Worm (Caenorhabditis elegans): ENCODE measurements around the gene F08H9.3.

Gene F08H9.3

DNA sequence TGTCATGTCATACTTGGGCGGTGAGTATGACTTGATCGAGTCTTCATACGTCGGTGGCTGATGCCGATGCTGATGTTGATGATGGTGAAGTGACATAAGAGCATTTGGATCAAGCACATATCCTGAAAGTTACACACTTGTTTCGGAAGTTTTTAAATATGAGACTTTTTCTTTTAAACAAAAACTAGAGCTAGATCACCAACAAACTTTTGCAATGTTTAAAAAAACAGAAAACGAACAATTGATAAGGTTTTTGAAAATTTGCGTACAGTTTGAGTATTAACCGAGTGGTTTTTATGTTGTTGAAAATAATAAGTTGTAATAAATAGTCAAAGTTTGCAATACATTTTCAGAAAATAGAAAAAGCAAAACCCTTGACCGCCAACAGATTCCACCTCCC, 21.4 kb upstream of the F08H9.3 start, which contains the start of gene R02D5.4:
Gene R02D5.4 (minus strand): TSS at position 101 of the 400 bp plus-strand sequence.
- no peak for TF ChIP-seq ttx-3 (tag; optimal IDR thresholded peaks at IDR 0.05)
- no peak for TF ChIP-seq pax-1 (tag; optimal IDR thresholded peaks at IDR 0.05)
- no peak for TF ChIP-seq unc-42 (tag; optimal IDR thresholded peaks at IDR 0.05)

DNA sequence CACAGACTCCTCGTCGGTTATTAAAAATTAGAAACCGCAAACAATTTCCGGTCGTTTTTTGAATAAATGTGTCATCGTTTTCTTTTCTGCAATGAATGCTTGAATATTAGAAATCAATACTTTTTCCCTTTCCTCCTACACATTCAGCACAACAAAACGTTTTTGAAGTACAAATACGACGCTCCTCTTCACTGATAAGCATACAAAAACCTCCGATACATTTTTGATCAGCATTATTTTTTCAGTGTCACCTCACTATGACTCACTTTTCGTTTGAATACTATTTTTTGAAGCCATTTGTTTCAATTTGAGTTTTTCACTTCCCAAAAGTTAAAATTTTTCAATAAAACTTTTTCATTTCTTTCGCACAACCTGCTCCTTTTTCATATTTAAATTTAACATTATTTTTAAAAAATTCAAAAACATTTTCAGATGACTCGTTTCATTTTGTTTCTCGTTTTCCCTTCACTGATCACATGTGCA, 19.6 kb upstream of the F08H9.3 start, which contains the start of gene R02D5.3:
Gene R02D5.3 (plus strand): TSS at position 433 of the 483 bp plus-strand sequence.
- TF ChIP-seq hlh-15 (tag; optimal IDR thresholded peaks at IDR 0.05) (no peak), sox-4 (tag; optimal IDR thresholded peaks at IDR 0.05) (no peak), fkh-10 (GFP tag; optimal IDR thresholded peaks at IDR 0.05) (no peak), fax-1 (tag; optimal IDR thresholded peaks at IDR 0.05) (no peak), ama-1 (optimal IDR thresholded peaks at IDR 0.05) (no peak), lim-6 (tag; optimal IDR thresholded peaks at IDR 0.05) (no peak), ceh-22 (tag; optimal IDR thresholded peaks at IDR 0.05) (no peak), ceh-45 (GFP tag; IDR thresholded peaks at IDR 0.05) (no peak), ref-2 (tag; optimal IDR thresholded peaks at IDR 0.05) (no peak), T23F11.4 (GFP tag; optimal IDR thresholded peaks at IDR 0.05) (no peak), sox-2 (GFP tag; IDR thresholded peaks at IDR 0.05) (no peak), pha-2 (tag; optimal IDR thresholded peaks at IDR 0.05) (no peak), hlh-13 (GFP tag; optimal IDR thresholded peaks at IDR 0.05) (no peak)

DNA sequence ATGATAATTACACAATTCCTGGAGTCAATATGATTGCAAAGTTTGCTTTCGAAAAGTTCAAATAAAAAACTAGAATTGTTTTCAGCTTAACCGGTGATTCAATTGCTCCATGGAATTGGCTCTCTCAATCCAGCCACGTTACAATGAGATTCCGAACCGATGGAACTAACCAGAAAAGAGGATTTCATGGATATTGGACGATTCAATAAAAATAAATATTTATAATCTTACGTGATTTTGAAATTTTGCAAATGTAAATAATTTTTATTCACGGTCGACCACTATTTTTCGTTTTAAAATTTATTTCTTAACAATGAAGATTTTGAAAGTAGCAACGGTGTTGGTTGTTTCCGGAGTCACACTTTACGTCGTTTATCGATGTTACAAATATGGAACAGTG, 18.8 kb upstream of the F08H9.3 start, which contains the start of gene R02D5.10:
Gene R02D5.10 (plus strand): TSS at position 301 of the 400 bp plus-strand sequence.
- TF ChIP-seq elt-4 (tag; optimal IDR thresholded peaks at IDR 0.05) (no peak), fkh-6 (tag; optimal IDR thresholded peaks at IDR 0.05) (no peak), F13H6.1 (tag; optimal IDR thresholded peaks at IDR 0.05) (no peak), C08G9.2 (tag; optimal IDR thresholded peaks at IDR 0.05) (no peak), ceh-18 (tag; optimal IDR thresholded peaks at IDR 0.05) (no peak), pha-4 (tag; optimal IDR thresholded peaks at IDR 0.05) (no peak), ceh-6 (GFP tag; optimal IDR thresholded peaks at IDR 0.05) (no peak), unc-3 (GFP tag; conservative IDR thresholded peaks at IDR 0.05) (no peak), unc-3 (tag; optimal IDR thresholded peaks at IDR 0.05) (no peak), ttx-3 (tag; optimal IDR thresholded peaks at IDR 0.05) (no peak), hlh-8 (tag; optimal IDR thresholded peaks at IDR 0.05) (no peak)

- TF ChIP-seq ahr-1 (tag; optimal IDR thresholded peaks at IDR 0.05) (no peak), gmeb-2 (tag; optimal IDR thresholded peaks at IDR 0.05) (no peak), eyg-1 (tag; optimal IDR thresholded peaks at IDR 0.05) (no peak), pax-1 (tag; optimal IDR thresholded peaks at IDR 0.05) (no peak), pqm-1 (tag; optimal IDR thresholded peaks at IDR 0.05) (no peak), nhr-11 (tag; optimal IDR thresholded peaks at IDR 0.05) (no peak), pros-1 (tag; optimal IDR thresholded peaks at IDR 0.05) (no peak), ztf-16 (tag; optimal IDR thresholded peaks at IDR 0.05) (no peak), zip-5 (tag; optimal IDR thresholded peaks at IDR 0.05) (no peak)
These were observed 18.3 kb upstream of the F08H9.3 start, which contains the start of gene R02D5.7 for ce11 chrV:14481401-14481800. R02D5.7 (minus strand) TSS chrV:14481501.

ce11 chrV:14480533-14480932, 17.4 kb upstream of the F08H9.3 start:
- TF ChIP-seq pha-4 (tag; optimal IDR thresholded peaks at IDR 0.05) = no peak
- no peak for TF ChIP-seq tbx-2 (tag; optimal IDR thresholded peaks at IDR 0.05)
- no peak for TF ChIP-seq eyg-1 (tag; optimal IDR thresholded peaks at IDR 0.05)
- TF ChIP-seq gmeb-2 (tag; optimal IDR thresholded peaks at IDR 0.05) = no peak
- no peak for TF ChIP-seq ceh-31 (tag; optimal IDR thresholded peaks at IDR 0.05)

Measured in whole organism, late embryonic.